Fruit fly (Drosophila melanogaster) whole organism: Measurements from ENCODE around the gene CG12483.

Source experiments
- CG8478 ChIP-seq: fragments of >200 bp; optimal IDR thresholded peaks from 2 replicates; lab custom pipeline; 2018; ENCODE audit warnings: inconsistent platforms
- Dll ChIP-seq: fragments of >200 bp; optimal IDR thresholded peaks from 2 replicates; lab custom pipeline; 2017
- EcR ChIP-seq, 2 experiments: fragments of >200 bp; optimal IDR thresholded peaks; 2 replicates each; lab custom pipeline; 2017; ENCODE audit warnings: missing biosample characterization in 2 of 2, missing genetic modification characterization in 2 of 2, missing genetic modification reagents in 2 of 2
- pan ChIP-seq: fragments of >200 bp; optimal IDR thresholded peaks from 2 replicates; lab custom pipeline; 2017
- psq ChIP-seq: fragments of >200 bp; optimal IDR thresholded peaks from 2 replicates; lab custom pipeline; 2017
- usp ChIP-seq: fragments of >200 bp; optimal IDR thresholded peaks from 2 replicates; lab custom pipeline; 2017; ENCODE audit warnings: missing biosample characterization, missing genetic modification characterization, mixed read lengths

DNA sequence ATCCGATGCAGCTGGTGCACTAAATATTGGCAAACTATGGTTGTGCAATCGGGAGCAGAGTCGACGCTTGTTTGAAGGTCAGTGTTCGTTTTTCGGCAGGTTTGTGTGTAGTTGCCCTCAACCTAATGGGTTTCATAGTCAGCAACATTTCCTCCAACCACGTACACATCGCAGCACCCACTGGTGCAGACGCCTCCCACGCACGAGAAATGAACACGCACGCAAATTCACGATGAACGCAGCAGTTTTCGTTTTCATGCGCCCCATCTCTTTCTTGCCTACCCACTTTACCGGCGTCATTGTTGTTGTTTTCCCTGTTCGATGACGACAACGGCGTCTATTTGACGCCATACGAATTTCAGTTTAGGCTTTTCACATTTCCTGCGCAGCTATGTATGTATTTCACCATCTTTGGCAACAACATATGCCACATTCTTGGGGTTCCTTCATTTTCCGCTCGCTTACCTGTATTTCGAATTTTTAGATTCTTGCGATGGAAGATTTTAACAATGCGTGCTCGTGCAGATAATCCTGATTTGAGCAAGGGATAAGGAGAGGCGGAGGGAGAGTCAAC is 39.5 kb upstream of the CG12483 start:
- TF ChIP-seq usp (GFP tag; lab: Kevin White, UChicago) (no peak), EcR (GFP tag; optimal IDR thresholded peaks at IDR 0.05; lab: Kevin White, UChicago) (no peak), pan (lab: Kevin White, UChicago) (no peak), CG8478 (lab: Kevin White, UChicago) (no peak), psq (lab: Kevin White, UChicago) (no peak), Dll (lab: Kevin White, UChicago) (no peak)
